Fruit fly (Drosophila melanogaster) whole organism, embryonic: ENCODE measurements around the gene papi.

Source experiments
- Asciz ChIP-seq: fragments of 200-800 bp; sonication (Bioruptor generic); optimal IDR thresholded peaks from 2 replicates; lab custom pipeline; 2017; ENCODE audit warnings: missing biosample characterization, mild to moderate bottlenecking, missing genetic modification characterization, missing genetic modification reagents
- B-H2 ChIP-seq: fragments of 200-800 bp; sonication (Bioruptor generic); optimal IDR thresholded peaks from 2 replicates; lab custom pipeline; 2018; ENCODE audit warnings: missing biosample characterization, mild to moderate bottlenecking, missing genetic modification characterization
- CG11723 ChIP-seq: fragments of 200-800 bp; sonication (Bioruptor generic); optimal IDR thresholded peaks from 2 replicates; lab custom pipeline; 2017; ENCODE audit warnings: missing biosample characterization, mild to moderate bottlenecking, missing genetic modification characterization
- CG12155 ChIP-seq: fragments of 200-800 bp; sonication (Bioruptor generic); optimal IDR thresholded peaks from 3 replicates; lab custom pipeline; 2016; ENCODE audit warnings: missing biosample characterization, missing genetic modification characterization
- CG13123 ChIP-seq: fragments of 200-800 bp; sonication (Bioruptor generic); optimal IDR thresholded peaks from 2 replicates; lab custom pipeline; 2016; ENCODE audit warnings: missing biosample characterization, missing genetic modification characterization
- CG17385 ChIP-seq: fragments of 200-800 bp; sonication (Bioruptor generic); optimal IDR thresholded peaks from 3 replicates; lab custom pipeline; 2018; ENCODE audit warnings: missing biosample characterization, mild to moderate bottlenecking, missing genetic modification characterization
- CG2199 ChIP-seq: fragments of 200-800 bp; sonication (Bioruptor generic); IDR thresholded peaks from 3 replicates; pipeline ENCODE4 v1.3.6; 2022; ENCODE audit warnings: missing biosample characterization, missing genetic modification characterization
- CG2678 ChIP-seq: fragments of 200-800 bp; sonication (Bioruptor generic); optimal IDR thresholded peaks from 3 replicates; lab custom pipeline; 2019; ENCODE audit warnings: missing biosample characterization, mild to moderate bottlenecking, missing genetic modification characterization, moderate library complexity
- CG3065 ChIP-seq: fragments of 200-800 bp; sonication (Bioruptor generic); optimal IDR thresholded peaks from 2 replicates; lab custom pipeline; 2016; ENCODE audit warnings: missing biosample characterization, missing genetic modification characterization
- CG3407 ChIP-seq: fragments of 200-800 bp; sonication (Bioruptor generic); optimal IDR thresholded peaks from 2 replicates; lab custom pipeline; 2018; ENCODE audit warnings: missing biosample characterization, mild to moderate bottlenecking, missing genetic modification characterization
- CG3838 ChIP-seq: fragments of 200-800 bp; sonication (Bioruptor generic); optimal IDR thresholded peaks from 3 replicates; lab custom pipeline; 2016; ENCODE audit warnings: missing biosample characterization, missing genetic modification characterization
- CG4617 ChIP-seq: fragments of 200-800 bp; sonication (Bioruptor generic); optimal IDR thresholded peaks from 3 replicates; lab custom pipeline; 2016; ENCODE audit warnings: missing biosample characterization, missing genetic modification characterization, borderline replicate concordance
- CG6654 ChIP-seq: fragments of 200-800 bp; sonication (Bioruptor generic); optimal IDR thresholded peaks from 2 replicates; lab custom pipeline; 2017; ENCODE audit warnings: missing biosample characterization, mild to moderate bottlenecking, missing genetic modification characterization
- CG7786 ChIP-seq: fragments of 200-800 bp; sonication (Bioruptor generic); optimal IDR thresholded peaks from 2 replicates; lab custom pipeline; 2016; ENCODE audit warnings: missing biosample characterization, missing genetic modification characterization
- CG8290 ChIP-seq, 3 experiments: fragments of 200-800 bp; sonication (Bioruptor generic); optimal IDR thresholded peaks; 2 replicates each; lab custom pipeline; 2016 to 2019; ENCODE audit warnings: missing biosample characterization in 3 of 3, missing genetic modification characterization in 3 of 3, mild to moderate bottlenecking in 2 of 3, moderate library complexity in 1 of 3
- CrebB ChIP-seq: fragments of 200-800 bp; sonication (Bioruptor generic); optimal IDR thresholded peaks from 3 replicates; lab custom pipeline; 2018; ENCODE audit warnings: missing biosample characterization, mild to moderate bottlenecking, missing genetic modification characterization
- Dbx ChIP-seq: fragments of 200-800 bp; sonication (Bioruptor generic); IDR thresholded peaks from 3 replicates; pipeline ENCODE4 v1.3.6; 2022; ENCODE audit warnings: missing biosample characterization, missing genetic modification characterization
- E2f1 ChIP-seq: fragments of 200-800 bp; sonication (Bioruptor generic); IDR thresholded peaks from 2 replicates; pipeline ENCODE4 v1.3.6; 2022; ENCODE audit warnings: missing biosample characterization, missing genetic modification characterization
- Ets97D ChIP-seq: fragments of 200-800 bp; sonication (Bioruptor generic); optimal IDR thresholded peaks from 3 replicates; lab custom pipeline; 2016; ENCODE audit warnings: missing biosample characterization, missing genetic modification characterization
- Gsc ChIP-seq: fragments of 200-800 bp; sonication (Bioruptor generic); IDR thresholded peaks from 2 replicates; pipeline ENCODE4 v1.3.6; 2022; ENCODE audit warnings: missing biosample characterization, missing genetic modification characterization
- H15 ChIP-seq: fragments of 200-800 bp; sonication (Bioruptor generic); IDR thresholded peaks from 3 replicates; pipeline ENCODE4 v1.3.6; 2022; ENCODE audit warnings: missing biosample characterization, missing genetic modification characterization
- HLH54F ChIP-seq: fragments of 200-800 bp; sonication (Bioruptor generic); optimal IDR thresholded peaks from 3 replicates; lab custom pipeline; 2016; ENCODE audit warnings: missing biosample characterization, missing genetic modification characterization
- MBD-R2 ChIP-seq: fragments of 200-800 bp; sonication (Bioruptor generic); IDR thresholded peaks from 2 replicates; pipeline ENCODE4 v1.3.6; 2022; ENCODE audit warnings: missing biosample characterization, missing genetic modification characterization
- Mad ChIP-seq: fragments of 200-800 bp; sonication (Bioruptor generic); optimal IDR thresholded peaks from 2 replicates; lab custom pipeline; 2016; ENCODE audit warnings: missing biosample characterization, missing genetic modification characterization
- Mrtf ChIP-seq: fragments of 200-800 bp; sonication (Bioruptor generic); IDR thresholded peaks from 3 replicates; pipeline ENCODE4 v1.3.6; 2022; ENCODE audit warnings: missing biosample characterization, missing genetic modification characterization
- NC2α ChIP-seq: fragments of 200-800 bp; sonication (Bioruptor generic); optimal IDR thresholded peaks from 2 replicates; lab custom pipeline; 2016; ENCODE audit warnings: missing biosample characterization, missing genetic modification characterization
- NK7.1 ChIP-seq: fragments of 200-800 bp; sonication (Bioruptor generic); optimal IDR thresholded peaks from 3 replicates; lab custom pipeline; 2016; ENCODE audit warnings: missing biosample characterization, missing genetic modification characterization
- Nf-YA ChIP-seq: fragments of 200-800 bp; sonication (Bioruptor generic); IDR thresholded peaks from 2 replicates; pipeline ENCODE4 v1.3.6; 2022; ENCODE audit warnings: missing biosample characterization, missing genetic modification characterization
- Sox100B ChIP-seq: fragments of 200-800 bp; sonication (Bioruptor generic); optimal IDR thresholded peaks from 3 replicates; lab custom pipeline; 2018; ENCODE audit warnings: missing biosample characterization, mild to moderate bottlenecking, missing genetic modification characterization
- Sox102F ChIP-seq: fragments of 200-800 bp; sonication (Bioruptor generic); optimal IDR thresholded peaks from 2 replicates; lab custom pipeline; 2018; ENCODE audit warnings: missing biosample characterization, mild to moderate bottlenecking, missing genetic modification characterization, moderate library complexity
- Ssrp ChIP-seq: fragments of 200-800 bp; sonication (Bioruptor generic); optimal IDR thresholded peaks from 2 replicates; lab custom pipeline; 2018; ENCODE audit warnings: missing biosample characterization, mild to moderate bottlenecking, missing genetic modification characterization, moderate library complexity
- Trl ChIP-seq, 3 experiments: fragments of >200 bp in 2 of 3; fragments of 200-800 bp in 1 of 3; sonication (Bioruptor generic) in 1 of 3; optimal IDR thresholded peaks; 2 replicates in 1 of 3; 3 replicates in 2 of 3; lab custom pipeline; 2016 to 2017; ENCODE audit warnings: missing biosample characterization in 1 of 3, missing genetic modification characterization in 1 of 3
- ase ChIP-seq: fragments of 200-800 bp; sonication (Bioruptor generic); IDR thresholded peaks from 3 replicates; pipeline ENCODE4 v1.3.6; 2022; ENCODE audit warnings: missing biosample characterization, missing genetic modification characterization
- ato ChIP-seq: fragments of 200-800 bp; sonication (Bioruptor generic); IDR thresholded peaks from 2 replicates; pipeline ENCODE4 v1.3.6; 2022; ENCODE audit warnings: missing biosample characterization, missing genetic modification characterization; ENCODE audit not compliant: partially characterized antibody
- bcd ChIP-seq: fragments of 200-800 bp; sonication (Bioruptor generic); optimal IDR thresholded peaks from 2 replicates; lab custom pipeline; 2017; ENCODE audit warnings: missing biosample characterization, mild to moderate bottlenecking, missing genetic modification characterization
- bigmax ChIP-seq: fragments of 200-800 bp; sonication (Bioruptor generic); optimal IDR thresholded peaks from 2 replicates; lab custom pipeline; 2018; ENCODE audit warnings: missing biosample characterization, mild to moderate bottlenecking, missing genetic modification characterization
- cwo ChIP-seq: fragments of 200-800 bp; sonication (Bioruptor generic); optimal IDR thresholded peaks from 3 replicates; lab custom pipeline; 2017; ENCODE audit warnings: missing biosample characterization, missing genetic modification characterization, mild to moderate bottlenecking, moderate library complexity, missing genetic modification reagents
- dan ChIP-seq: fragments of 200-800 bp; sonication (Bioruptor generic); IDR thresholded peaks from 2 replicates; pipeline ENCODE4 v1.3.6; 2022; ENCODE audit warnings: missing biosample characterization, missing genetic modification characterization
- disco-r ChIP-seq: fragments of 200-800 bp; sonication (Bioruptor generic); optimal IDR thresholded peaks from 2 replicates; lab custom pipeline; 2016; ENCODE audit warnings: missing biosample characterization, missing genetic modification characterization
- exex ChIP-seq: fragments of 200-800 bp; sonication (Bioruptor generic); optimal IDR thresholded peaks from 4 replicates; lab custom pipeline; 2018; ENCODE audit warnings: missing biosample characterization, mild to moderate bottlenecking, missing genetic modification characterization, moderate library complexity
- fd96Cb ChIP-seq: fragments of 200-800 bp; sonication (Bioruptor generic); optimal IDR thresholded peaks from 2 replicates; lab custom pipeline; 2018; ENCODE audit warnings: missing biosample characterization, mild to moderate bottlenecking, missing genetic modification characterization, moderate library complexity
- her ChIP-seq: fragments of 200-800 bp; sonication (Bioruptor generic); optimal IDR thresholded peaks from 2 replicates; lab custom pipeline; 2016; ENCODE audit warnings: missing biosample characterization, missing genetic modification characterization
- jumu ChIP-seq: fragments of 200-800 bp; sonication (Bioruptor generic); optimal IDR thresholded peaks from 3 replicates; lab custom pipeline; 2016; ENCODE audit warnings: missing biosample characterization, missing genetic modification characterization
- ken ChIP-seq: fragments of 200-800 bp; sonication (Bioruptor generic); IDR thresholded peaks from 3 replicates; pipeline ENCODE4 v1.3.6; 2022; ENCODE audit warnings: missing biosample characterization, missing genetic modification characterization
- pfk ChIP-seq: fragments of 200-800 bp; sonication (Bioruptor generic); optimal IDR thresholded peaks from 2 replicates; lab custom pipeline; 2018; ENCODE audit warnings: missing biosample characterization, mild to moderate bottlenecking, missing genetic modification characterization, moderate library complexity
- sna ChIP-seq: fragments of 200-800 bp; sonication (Bioruptor generic); IDR thresholded peaks from 2 replicates; pipeline ENCODE4 v1.3.6; 2022; ENCODE audit warnings: missing biosample characterization, missing genetic modification characterization; ENCODE audit not compliant: partially characterized antibody
- sob ChIP-seq: fragments of 200-800 bp; sonication (Bioruptor generic); IDR thresholded peaks from 2 replicates; pipeline ENCODE4 v1.3.6; 2022; ENCODE audit warnings: missing biosample characterization, missing genetic modification characterization
- tgo ChIP-seq: fragments of 200-800 bp; sonication (Bioruptor generic); IDR thresholded peaks from 3 replicates; pipeline ENCODE4 v1.3.6; 2022; ENCODE audit warnings: missing biosample characterization, missing genetic modification characterization
- unpg ChIP-seq: fragments of 200-800 bp; sonication (Bioruptor generic); optimal IDR thresholded peaks from 3 replicates; lab custom pipeline; 2018; ENCODE audit warnings: missing biosample characterization, mild to moderate bottlenecking, missing genetic modification characterization, moderate library complexity
- vnd ChIP-seq: fragments of 200-800 bp; sonication (Bioruptor generic); IDR thresholded peaks from 3 replicates; pipeline ENCODE4 v1.3.6; 2022; ENCODE audit warnings: missing biosample characterization, missing genetic modification characterization; ENCODE audit not compliant: partially characterized antibody

papi gene

dm6 chr2L:2221649-2222150 lies 1.2 kb downstream of the papi start (continued):
- peak; percentile 89 for TF ChIP-seq NK7.1 (GFP tag; lab: Kevin White, UChicago)
- TF ChIP-seq CG6654, result peak; percentile 81
- TF ChIP-seq Asciz (GFP tag; lab: Kevin White, UChicago), result peak; percentile 89
- no peak for TF ChIP-seq pfk (GFP tag; lab: Kevin White, UChicago)
- peak; percentile 97 for TF ChIP-seq CG7786
- TF ChIP-seq CG2678 (tag; lab: Kevin White, UChicago), result peak; percentile 98
- TF ChIP-seq jumu (GFP tag; lab: Kevin White, UChicago), result peak; percentile 95
- TF ChIP-seq dan (GFP tag; lab: Robert Waterston, UW), result peak; percentile 85
- no peak for TF ChIP-seq ato (GFP tag; lab: Robert Waterston, UW)
- TF ChIP-seq Ssrp (tag; lab: Kevin White, UChicago), result peak; percentile 91
- peak; percentile 90 for TF ChIP-seq CG8290 (GFP tag; optimal IDR thresholded peaks at IDR 0.05; lab: Kevin White, UChicago)
- TF ChIP-seq CG8290 (tag; optimal IDR thresholded peaks at IDR 0.05; lab: Kevin White, UChicago), result peak; percentile 43 to 98
- peak; percentile 65 for TF ChIP-seq bigmax (GFP tag; lab: Kevin White, UChicago)
- TF ChIP-seq fd96Cb (tag; lab: Kevin White, UChicago), result peak; percentile 93
- TF ChIP-seq ken (GFP tag; lab: Robert Waterston, UW), result peak; percentile 96
- TF ChIP-seq Gsc (GFP tag; lab: Robert Waterston, UW), result peak; percentile 81; the same call in 1 of the 2 replicates
- TF ChIP-seq MBD-R2, result peak; percentile 96
- peak; percentile 77 for TF ChIP-seq CG4617 (GFP tag; lab: Kevin White, UChicago)
- peak; percentile 83 for TF ChIP-seq CG3838 (GFP tag; lab: Kevin White, UChicago)
- TF ChIP-seq sob (GFP tag; lab: Robert Waterston, UW), result peak; percentile 99
- peak; percentile 96 for TF ChIP-seq ase
- TF ChIP-seq CG3065 (GFP tag; lab: Kevin White, UChicago), result peak; percentile 84
- TF ChIP-seq HLH54F (GFP tag; lab: Kevin White, UChicago), result peak; percentile 95
- TF ChIP-seq Nf-YA (GFP tag; lab: Robert Waterston, UW), result peak; percentile 96
- peak; percentile 95 for TF ChIP-seq Sox100B (GFP tag; lab: Kevin White, UChicago)
- TF ChIP-seq sna, result no peak
- TF ChIP-seq CG12155 (GFP tag; lab: Kevin White, UChicago), result peak; percentile 93
- TF ChIP-seq Mrtf, result peak; percentile 98
- peak; percentile 98 for TF ChIP-seq CrebB (tag; lab: Kevin White, UChicago)
- TF ChIP-seq cwo, result peak; percentile 91
- TF ChIP-seq CG13123, result peak; percentile 93
- TF ChIP-seq exex (tag; lab: Kevin White, UChicago), result peak; percentile 81
- TF ChIP-seq Mad (GFP tag; lab: Kevin White, UChicago), result peak; percentile 97
- TF ChIP-seq Sox102F (GFP tag; lab: Kevin White, UChicago), result peak; percentile 97
- TF ChIP-seq CG3407, result peak; percentile 92
- peak; percentile 96 for TF ChIP-seq E2f1 (GFP tag; lab: Robert Waterston, UW)
- peak; percentile 96 for TF ChIP-seq CG2199 (GFP tag; lab: Robert Waterston, UW)
- peak; percentile 80 for TF ChIP-seq NC2α (GFP tag; lab: Kevin White, UChicago)
- TF ChIP-seq disco-r, result peak; percentile 96
- TF ChIP-seq H15 (GFP tag; lab: Robert Waterston, UW), result peak; percentile 96
- peak; percentile 97 for TF ChIP-seq CG17385 (GFP tag; lab: Kevin White, UChicago)
- TF ChIP-seq tgo (GFP tag; lab: Robert Waterston, UW), result peak; percentile 98
- peak; percentile 94 for TF ChIP-seq B-H2
- peak; percentile 56 to 92 for TF ChIP-seq Trl (optimal IDR thresholded peaks at IDR 0.05; lab: Kevin White, UChicago)
- TF ChIP-seq Trl (GFP tag; optimal IDR thresholded peaks at IDR 0.05; lab: Kevin White, UChicago), result peak; percentile 87
- peak; percentile 95 for TF ChIP-seq bcd (GFP tag; lab: Kevin White, UChicago)
- TF ChIP-seq unpg, result peak; percentile 95
- peak; percentile 98 for TF ChIP-seq Dbx (GFP tag; lab: Robert Waterston, UW)
- peak; percentile 85 for TF ChIP-seq Ets97D
- peak; percentile 92 for TF ChIP-seq CG11723
- TF ChIP-seq vnd (GFP tag; lab: Robert Waterston, UW), result no peak
- peak; percentile 90 for TF ChIP-seq her
